Fruit fly (Drosophila melanogaster) whole organism, embryonic: ENCODE data around the gene CG4594.
A peak's percentile ranks its signal among the peaks of the same experiment; 100 is the strongest.

Experiments used
- Abd-B ChIP-seq: fragments of 200-800 bp; sonication (Bioruptor generic); optimal IDR thresholded peaks from 2 replicates; lab custom pipeline; 2018; ENCODE audit warnings: missing biosample characterization, mild to moderate bottlenecking, missing genetic modification characterization, moderate library complexity
- Atf6 ChIP-seq: fragments of 200-800 bp; sonication (Bioruptor generic); IDR thresholded peaks from 2 replicates; pipeline ENCODE4 v1.3.6; 2022; ENCODE audit warnings: missing biosample characterization, missing genetic modification characterization
- BEAF-32 ChIP-seq: fragments of 200-800 bp; sonication (Bioruptor generic); optimal IDR thresholded peaks from 3 replicates; lab custom pipeline; 2017; ENCODE audit warnings: missing biosample characterization, missing genetic modification characterization, mild to moderate bottlenecking, moderate library complexity, missing genetic modification reagents
- Bgb ChIP-seq: fragments of 200-800 bp; sonication (Bioruptor generic); IDR thresholded peaks from 2 replicates; pipeline ENCODE4 v1.3.6; 2022; ENCODE audit warnings: missing biosample characterization, missing genetic modification characterization; ENCODE audit not compliant: partially characterized antibody
- Blimp-1 ChIP-seq: fragments of 200-800 bp; sonication (Bioruptor generic); optimal IDR thresholded peaks from 3 replicates; lab custom pipeline; 2018; ENCODE audit warnings: missing biosample characterization, missing genetic modification characterization, mild to moderate bottlenecking, moderate library complexity, missing genetic modification reagents
- CG10267 ChIP-seq: fragments of 200-800 bp; sonication (Bioruptor generic); optimal IDR thresholded peaks from 2 replicates; lab custom pipeline; 2018; ENCODE audit warnings: missing biosample characterization, mild to moderate bottlenecking, missing genetic modification characterization, moderate library complexity
- CG14965 ChIP-seq: fragments of 200-800 bp; sonication (Bioruptor generic); optimal IDR thresholded peaks from 2 replicates; lab custom pipeline; 2016; ENCODE audit warnings: missing biosample characterization, missing genetic modification characterization, borderline replicate concordance
- CG15601 ChIP-seq: fragments of 200-800 bp; sonication (Bioruptor generic); optimal IDR thresholded peaks from 3 replicates; lab custom pipeline; 2019; ENCODE audit warnings: missing biosample characterization, mild to moderate bottlenecking, missing genetic modification characterization, moderate library complexity
- CG1603 ChIP-seq: fragments of 200-800 bp; sonication (Bioruptor generic); optimal IDR thresholded peaks from 2 replicates; lab custom pipeline; 2019; ENCODE audit warnings: missing biosample characterization, mild to moderate bottlenecking, missing genetic modification characterization, moderate library complexity
- CG18011 ChIP-seq: fragments of 200-800 bp; sonication (Bioruptor generic); optimal IDR thresholded peaks from 2 replicates; lab custom pipeline; 2017; ENCODE audit warnings: missing biosample characterization, missing genetic modification characterization, mild to moderate bottlenecking, moderate library complexity, missing genotype
- CG2116 ChIP-seq: fragments of 200-800 bp; sonication (Bioruptor generic); optimal IDR thresholded peaks from 3 replicates; lab custom pipeline; 2018; ENCODE audit warnings: missing biosample characterization, mild to moderate bottlenecking, missing genetic modification characterization
- CG2199 ChIP-seq: fragments of 200-800 bp; sonication (Bioruptor generic); IDR thresholded peaks from 3 replicates; pipeline ENCODE4 v1.3.6; 2022; ENCODE audit warnings: missing biosample characterization, missing genetic modification characterization
- CG31388 ChIP-seq: fragments of 200-800 bp; sonication (Bioruptor generic); optimal IDR thresholded peaks from 2 replicates; lab custom pipeline; 2016; ENCODE audit warnings: missing biosample characterization, missing genetic modification characterization
- CG34376 ChIP-seq: fragments of 200-800 bp; sonication (Bioruptor generic); optimal IDR thresholded peaks from 2 replicates; lab custom pipeline; 2018; ENCODE audit warnings: missing biosample characterization, mild to moderate bottlenecking, missing genetic modification characterization
- CG4707 ChIP-seq: fragments of 200-800 bp; sonication (Bioruptor generic); optimal IDR thresholded peaks from 2 replicates; lab custom pipeline; 2018; ENCODE audit warnings: missing biosample characterization, mild to moderate bottlenecking, missing genetic modification characterization, moderate library complexity
- CG5180 ChIP-seq: fragments of 200-800 bp; sonication (Bioruptor generic); optimal IDR thresholded peaks from 3 replicates; lab custom pipeline; 2017; ENCODE audit warnings: missing biosample characterization, missing genetic modification characterization, mild to moderate bottlenecking, moderate library complexity, missing genetic modification reagents
- CG5245 ChIP-seq: fragments of 200-800 bp; sonication (Bioruptor generic); optimal IDR thresholded peaks from 3 replicates; lab custom pipeline; 2016; ENCODE audit warnings: missing biosample characterization, missing genetic modification characterization
- CkIIα-i1 ChIP-seq: fragments of 200-800 bp; sonication (Bioruptor generic); IDR thresholded peaks from 2 replicates; pipeline ENCODE4 v1.3.6; 2022; ENCODE audit warnings: missing biosample characterization, missing genetic modification characterization
- Doc2 ChIP-seq: fragments of 200-800 bp; sonication (Bioruptor generic); IDR thresholded peaks from 2 replicates; pipeline ENCODE4 v1.3.6; 2022; ENCODE audit warnings: missing biosample characterization, missing genetic modification characterization
- Doc3 ChIP-seq: fragments of 200-800 bp; sonication (Bioruptor generic); IDR thresholded peaks from 3 replicates; pipeline ENCODE4 v1.3.6; 2022; ENCODE audit warnings: missing biosample characterization, missing genetic modification characterization; ENCODE audit not compliant: partially characterized antibody
- Dref ChIP-seq: fragments of 200-800 bp; sonication (Bioruptor generic); IDR thresholded peaks from 2 replicates; pipeline ENCODE4 v1.3.6; 2022; ENCODE audit warnings: missing biosample characterization, missing genetic modification characterization
- Elba2 ChIP-seq: fragments of 200-800 bp; sonication (Bioruptor generic); optimal IDR thresholded peaks from 3 replicates; lab custom pipeline; 2016; ENCODE audit warnings: missing biosample characterization, missing genetic modification characterization
- Ets97D ChIP-seq: fragments of 200-800 bp; sonication (Bioruptor generic); optimal IDR thresholded peaks from 3 replicates; lab custom pipeline; 2016; ENCODE audit warnings: missing biosample characterization, missing genetic modification characterization
- Fer2 ChIP-seq: fragments of 200-800 bp; sonication (Bioruptor generic); optimal IDR thresholded peaks from 2 replicates; lab custom pipeline; 2018; ENCODE audit warnings: missing biosample characterization, mild to moderate bottlenecking, missing genetic modification characterization, moderate library complexity
- Hand ChIP-seq: fragments of 200-800 bp; sonication (Bioruptor generic); optimal IDR thresholded peaks from 2 replicates; lab custom pipeline; 2017; ENCODE audit warnings: mild to moderate bottlenecking, missing biosample characterization, missing genetic modification reagents, missing genetic modification characterization
- HmgD ChIP-seq: fragments of 200-800 bp; sonication (Bioruptor generic); optimal IDR thresholded peaks from 3 replicates; lab custom pipeline; 2016; ENCODE audit warnings: missing biosample characterization, missing genetic modification characterization
- MESR4 ChIP-seq: fragments of 200-800 bp; sonication (Bioruptor generic); optimal IDR thresholded peaks from 2 replicates; lab custom pipeline; 2018; ENCODE audit warnings: missing biosample characterization, mild to moderate bottlenecking, missing genetic modification characterization, moderate library complexity
- Max ChIP-seq: fragments of 200-800 bp; sonication (Bioruptor generic); optimal IDR thresholded peaks from 2 replicates; lab custom pipeline; 2016; ENCODE audit warnings: missing biosample characterization, mild to moderate bottlenecking, missing genetic modification characterization
- Myb ChIP-seq: fragments of 200-800 bp; sonication (Bioruptor generic); optimal IDR thresholded peaks from 2 replicates; lab custom pipeline; 2016; ENCODE audit warnings: missing biosample characterization, missing genetic modification characterization
- Ptx1 ChIP-seq: fragments of 200-800 bp; sonication (Bioruptor generic); IDR thresholded peaks from 2 replicates; pipeline ENCODE4 v1.3.6; 2022; ENCODE audit warnings: missing biosample characterization, missing genetic modification characterization
- Sin3A ChIP-seq: fragments of >200 bp; optimal IDR thresholded peaks from 2 replicates; lab custom pipeline; 2018
- Sox102F ChIP-seq: fragments of 200-800 bp; sonication (Bioruptor generic); optimal IDR thresholded peaks from 2 replicates; lab custom pipeline; 2018; ENCODE audit warnings: missing biosample characterization, mild to moderate bottlenecking, missing genetic modification characterization, moderate library complexity
- Tbp ChIP-seq: fragments of >200 bp; optimal IDR thresholded peaks from 2 replicates; lab custom pipeline; 2018; ENCODE audit warnings: missing biosample characterization, missing genetic modification characterization
- YL-1 ChIP-seq: fragments of 200-800 bp; sonication (Bioruptor generic); optimal IDR thresholded peaks from 3 replicates; lab custom pipeline; 2017; ENCODE audit warnings: missing biosample characterization, mild to moderate bottlenecking, missing genetic modification characterization
- bbx ChIP-seq: fragments of 200-800 bp; sonication (Bioruptor generic); IDR thresholded peaks from 2 replicates; pipeline ENCODE4 v1.3.6; 2022; ENCODE audit warnings: missing biosample characterization, missing genetic modification characterization; ENCODE audit not compliant: partially characterized antibody
- cg ChIP-seq: fragments of 200-800 bp; sonication (Bioruptor generic); optimal IDR thresholded peaks from 3 replicates; lab custom pipeline; 2019; ENCODE audit warnings: missing biosample characterization, mild to moderate bottlenecking, missing genetic modification characterization, moderate library complexity
- danr ChIP-seq: fragments of 200-800 bp; sonication (Bioruptor generic); IDR thresholded peaks from 2 replicates; pipeline ENCODE4 v1.3.6; 2022; ENCODE audit warnings: missing biosample characterization, missing genetic modification characterization
- dmrt11E ChIP-seq: fragments of 200-800 bp; sonication (Bioruptor generic); optimal IDR thresholded peaks from 3 replicates; lab custom pipeline; 2018; ENCODE audit warnings: missing biosample characterization, mild to moderate bottlenecking, missing genetic modification characterization, moderate library complexity
- hbn ChIP-seq: fragments of 200-800 bp; sonication (Bioruptor generic); IDR thresholded peaks from 2 replicates; pipeline ENCODE4 v1.3.6; 2022; ENCODE audit warnings: missing biosample characterization, missing genetic modification characterization; ENCODE audit not compliant: partially characterized antibody
- klu ChIP-seq: fragments of 200-800 bp; sonication (Bioruptor generic); IDR thresholded peaks from 2 replicates; pipeline ENCODE4 v1.3.6; 2022; ENCODE audit warnings: missing biosample characterization, missing genetic modification characterization
- lmd ChIP-seq: fragments of 200-800 bp; sonication (Bioruptor generic); IDR thresholded peaks from 2 replicates; pipeline ENCODE4 v1.3.6; 2022; ENCODE audit warnings: missing biosample characterization, missing genetic modification characterization
- lola ChIP-seq, 3 experiments: fragments of >200 bp in 2 of 3; fragments of 200-800 bp in 1 of 3; sonication (Bioruptor generic) in 1 of 3; optimal IDR thresholded peaks; 2 replicates each; lab custom pipeline; 2017 to 2019; ENCODE audit warnings: missing biosample characterization in 3 of 3, missing genetic modification characterization in 3 of 3, mild to moderate bottlenecking in 1 of 3, moderate library complexity in 1 of 3
- mld ChIP-seq: fragments of 200-800 bp; sonication (Bioruptor generic); IDR thresholded peaks from 3 replicates; pipeline ENCODE4 v1.3.6; 2022; ENCODE audit warnings: missing biosample characterization, missing genetic modification characterization; ENCODE audit not compliant: partially characterized antibody
- nmo ChIP-seq: fragments of 200-800 bp; sonication (Bioruptor generic); optimal IDR thresholded peaks from 2 replicates; lab custom pipeline; 2018; ENCODE audit warnings: missing biosample characterization, mild to moderate bottlenecking, missing genetic modification characterization, moderate library complexity
- sens ChIP-seq: fragments of 200-800 bp; sonication (Bioruptor generic); peaks from one replicate; lab custom pipeline; 2016; ENCODE audit warnings: missing biosample characterization, missing genetic modification characterization
- slp2 ChIP-seq: fragments of 200-800 bp; sonication (Bioruptor generic); optimal IDR thresholded peaks from 2 replicates; lab custom pipeline; 2016; ENCODE audit warnings: missing biosample characterization, missing genetic modification characterization
- sna ChIP-seq: fragments of 200-800 bp; sonication (Bioruptor generic); IDR thresholded peaks from 2 replicates; pipeline ENCODE4 v1.3.6; 2022; ENCODE audit warnings: missing biosample characterization, missing genetic modification characterization; ENCODE audit not compliant: partially characterized antibody
- tap ChIP-seq: fragments of 200-800 bp; optimal IDR thresholded peaks from 3 replicates; lab custom pipeline; 2019; ENCODE audit warnings: missing biosample characterization, mild to moderate bottlenecking, missing genetic modification characterization, moderate library complexity
- tup ChIP-seq: fragments of 200-800 bp; sonication (Bioruptor generic); optimal IDR thresholded peaks from 2 replicates; lab custom pipeline; 2016; ENCODE audit warnings: missing biosample characterization, mild to moderate bottlenecking, missing genetic modification characterization, moderate library complexity
- vnd ChIP-seq: fragments of 200-800 bp; sonication (Bioruptor generic); IDR thresholded peaks from 3 replicates; pipeline ENCODE4 v1.3.6; 2022; ENCODE audit warnings: missing biosample characterization, missing genetic modification characterization; ENCODE audit not compliant: partially characterized antibody

The CG4594 gene

dm6 chr2L:9893183-9893582, 26.8 kb upstream of the CG4594 start, which contains the start of gene mtDNA-helicase (continued):
- TF ChIP-seq lola (GFP tag; optimal IDR thresholded peaks at IDR 0.05; lab: Kevin White, UChicago) (no peak), CG15601 (tag; lab: Kevin White, UChicago) (no peak), sna (GFP tag; lab: Robert Waterston, UW) (peak; percentile 61; the same call in 1 of the 2 replicates), CG5245 (GFP tag; lab: Kevin White, UChicago) (no peak), CG10267 (peak; percentile 9), Atf6 (GFP tag; lab: Robert Waterston, UW) (no peak), CG2116 (GFP tag; lab: Kevin White, UChicago) (peak; percentile 94), Ets97D (GFP tag; lab: Kevin White, UChicago) (no peak), Elba2 (GFP tag; lab: Kevin White, UChicago) (no peak), slp2 (GFP tag; lab: Kevin White, UChicago) (no peak), Abd-B (no peak), MESR4 (GFP tag; lab: Kevin White, UChicago) (peak; percentile 52), vnd (GFP tag; lab: Robert Waterston, UW) (0 out of 3 replicates have a peak, but pooled peaks have one; percentile 41), CG1603 (tag; lab: Kevin White, UChicago) (peak; percentile 37), Fer2 (no peak), sens (GFP tag; lab: Kevin White, UChicago) (peak; percentile 73), Sox102F (GFP tag; lab: Kevin White, UChicago) (no peak), Max (GFP tag; lab: Kevin White, UChicago) (peak; percentile 18), CG34376 (GFP tag; lab: Kevin White, UChicago) (peak; percentile 16), nmo (GFP tag; lab: Kevin White, UChicago) (no peak), danr (no peak), HmgD (GFP tag; lab: Kevin White, UChicago) (no peak), cg (no peak), Sin3A (lab: Kevin White, UChicago) (peak; percentile 12), CG2199 (GFP tag; lab: Robert Waterston, UW) (no peak), Ptx1 (GFP tag; lab: Robert Waterston, UW) (no peak), Doc2 (GFP tag; lab: Robert Waterston, UW) (no peak), Bgb (GFP tag; lab: Robert Waterston, UW) (peak; percentile 57), Dref (GFP tag; lab: Robert Waterston, UW) (peak; percentile 72), klu (GFP tag; lab: Robert Waterston, UW) (peak; percentile 38; the same call in 1 of the 2 replicates), hbn (peak; percentile 51; the same call in 1 of the 2 replicates), tap (tag; lab: Kevin White, UChicago) (no peak), tup (GFP tag; lab: Kevin White, UChicago) (no peak), CG14965 (GFP tag; lab: Kevin White, UChicago) (no peak), mld (GFP tag; lab: Robert Waterston, UW) (no peak), Doc3 (GFP tag; lab: Robert Waterston, UW) (peak; percentile 51; the same call in 1 of the 3 replicates), Myb (GFP tag; lab: Kevin White, UChicago) (peak; percentile 37), Blimp-1 (no peak), CG5180 (no peak), YL-1 (GFP tag; lab: Kevin White, UChicago) (peak; percentile 37), CG4707 (no peak), CkIIα-i1 (GFP tag; lab: Robert Waterston, UW) (no peak), CG18011 (no peak), Tbp (no peak), bbx (GFP tag; lab: Robert Waterston, UW) (peak; percentile 60; the same call in 1 of the 2 replicates), lmd (no peak), CG31388 (GFP tag; lab: Kevin White, UChicago) (no peak), dmrt11E (tag; lab: Kevin White, UChicago) (no peak), Hand (GFP tag; lab: Kevin White, UChicago) (no peak), BEAF-32 (GFP tag; lab: Kevin White, UChicago) (peak; percentile 58)
